Worm (Caenorhabditis elegans): ENCODE results near the gene eef-1B.1.
A peak's percentile ranks its signal among the peaks of the same experiment; 100 is the strongest.

The eef-1B.1 gene

DNA sequence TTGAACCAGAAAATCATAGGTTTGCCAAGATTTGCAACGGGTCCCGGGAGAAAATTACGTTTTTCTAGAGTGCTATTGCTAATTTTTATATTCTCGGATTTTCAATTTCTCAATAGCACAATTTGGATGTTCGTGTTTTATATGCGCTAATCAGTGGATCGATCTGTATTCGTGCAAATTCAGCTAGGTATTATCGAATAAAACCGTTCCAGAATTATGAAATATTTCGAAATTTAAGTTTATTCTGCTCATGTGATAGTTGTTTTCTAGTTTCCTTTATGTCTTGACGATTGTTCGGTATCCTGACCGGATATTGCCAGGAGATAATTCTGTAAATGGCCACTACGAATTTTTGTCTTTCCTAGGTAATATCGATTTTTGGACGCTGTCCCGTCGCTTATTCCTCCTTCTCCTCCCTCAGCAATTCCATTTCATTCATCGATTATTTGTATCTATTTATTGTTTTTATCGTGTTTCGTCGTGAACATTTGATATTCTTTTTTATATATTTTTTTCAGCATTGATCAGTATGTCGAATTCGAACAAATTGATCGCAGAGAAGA, 37.2 kb upstream of the eef-1B.1 start, which contains the start of gene cit-1.2:
Gene cit-1.2 (plus strand): TSS at position 513 of the 563 bp plus-strand sequence.
- TF ChIP-seq pbrm-1 (GFP tag; IDR thresholded peaks at IDR 0.05) (0 out of 2 replicates have a peak, but pooled peaks have one; percentile 19), atf-7 (tag; optimal IDR thresholded peaks at IDR 0.05) (no peak), lin-35 (GFP tag; optimal IDR thresholded peaks at IDR 0.05) (no peak), nfyb-1 (GFP tag; IDR thresholded peaks at IDR 0.05) (0 out of 2 replicates have a peak, but pooled peaks have one; percentile 30), aptf-3 (GFP tag; IDR thresholded peaks at IDR 0.05) (no peak), somi-1 (GFP tag; optimal IDR thresholded peaks at IDR 0.05) (no peak), cebp-1 (GFP tag; IDR thresholded peaks at IDR 0.05) (peak; percentile 23; the same call in 1 of the 2 replicates), cebp-1 (tag; optimal IDR thresholded peaks at IDR 0.05) (peak; percentile 67), D2030.7 (GFP tag; IDR thresholded peaks at IDR 0.05) (no peak)

ce11 chrIII:8009769-8010168, 36.6 kb upstream of the eef-1B.1 start, which contains the start of gene cit-1.1:
Gene cit-1.1 (minus strand): TSS chrIII:8009821.
- peak; percentile 97 for TF ChIP-seq madf-3 (GFP tag; IDR thresholded peaks at IDR 0.05)
- no peak for TF ChIP-seq snpc-1.1 (tag; optimal IDR thresholded peaks at IDR 0.05; ENCODE audit: insufficient read depth)
- peak; percentile 15 for TF ChIP-seq nhr-80 (tag; optimal IDR thresholded peaks at IDR 0.05)

DNA sequence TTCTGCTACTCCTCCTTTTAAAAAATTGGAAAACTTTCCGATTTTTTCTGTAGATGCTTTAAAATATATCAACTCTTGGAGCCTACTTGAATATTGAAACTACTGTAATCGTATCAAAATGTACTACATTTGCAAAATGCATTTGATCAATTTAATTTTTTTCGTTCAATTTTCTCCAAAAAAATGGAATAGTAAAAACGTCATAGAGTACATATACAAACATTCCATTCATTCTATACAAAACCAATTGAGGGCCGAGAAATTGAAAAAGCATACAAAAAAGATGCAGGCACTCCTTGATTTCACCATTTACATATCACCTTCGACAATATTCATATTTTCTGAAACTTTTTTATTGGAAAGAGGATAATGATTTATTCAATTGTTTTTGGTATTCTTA, 30.9 kb upstream of the eef-1B.1 start, which contains the start of gene C06G4.6:
Gene C06G4.6 (plus strand): TSS at position 301 of the 400 bp plus-strand sequence.
- TF ChIP-seq nhr-90 (tag; optimal IDR thresholded peaks at IDR 0.05) (no peak), K12H6.12 (tag; optimal IDR thresholded peaks at IDR 0.05) (no peak), bed-2 (GFP tag; IDR thresholded peaks at IDR 0.05) (no peak), madf-3 (GFP tag; IDR thresholded peaks at IDR 0.05) (no peak), pbrm-1 (GFP tag; IDR thresholded peaks at IDR 0.05) (no peak), Y53F4B.3 (GFP tag; IDR thresholded peaks at IDR 0.05) (no peak), B0035.1 (tag; optimal IDR thresholded peaks at IDR 0.05) (no peak), lsy-27 (tag; optimal IDR thresholded peaks at IDR 0.05; ENCODE audit: borderline replicate concordance, insufficient read depth) (no peak), dox-1 (GFP tag; IDR thresholded peaks at IDR 0.05) (no peak), zim-3 (tag; optimal IDR thresholded peaks at IDR 0.05) (no peak)

ce11 chrIII:8001557-8001956, 28.4 kb upstream of the eef-1B.1 start:
- TF ChIP-seq unc-62 (GFP tag; optimal IDR thresholded peaks at IDR 0.05) = no peak
- TF ChIP-seq pha-4 (tag; optimal IDR thresholded peaks at IDR 0.05) = no peak
- TF ChIP-seq T07F8.4 (tag; optimal IDR thresholded peaks at IDR 0.05) = no peak
- TF ChIP-seq mxl-1 (tag; optimal IDR thresholded peaks at IDR 0.05) = no peak
- TF ChIP-seq ztf-18 (tag; optimal IDR thresholded peaks at IDR 0.05) = no peak
- no peak for TF ChIP-seq F49E8.2 (tag; optimal IDR thresholded peaks at IDR 0.05; ENCODE audit: insufficient read depth)
- TF ChIP-seq bed-1 (GFP tag; IDR thresholded peaks at IDR 0.05) = no peak
- no peak for TF ChIP-seq C17E4.6 (GFP tag; IDR thresholded peaks at IDR 0.05)

ce11 chrIII:7997447-7998046, 24.4 kb upstream of the eef-1B.1 start:
- TF ChIP-seq snpc-1.1 (tag; optimal IDR thresholded peaks at IDR 0.05; ENCODE audit: insufficient read depth) (peak; percentile 61), hmg-1.2 (GFP tag; IDR thresholded peaks at IDR 0.05) (peak; percentile 48; the same call in 1 of the 2 replicates), ztf-3 (GFP tag; optimal IDR thresholded peaks at IDR 0.05) (no peak), F52B5.7 (tag; optimal IDR thresholded peaks at IDR 0.05) (no peak), snpc-4 (GFP tag; optimal IDR thresholded peaks at IDR 0.05) (no peak), snpc-4 (tag; optimal IDR thresholded peaks at IDR 0.05) (peak in 2 of 4 experiments; percentile 77 to 89)
